Worm (Caenorhabditis elegans): Measurements from ENCODE around the gene hum-5.

hum-5 gene

DNA sequence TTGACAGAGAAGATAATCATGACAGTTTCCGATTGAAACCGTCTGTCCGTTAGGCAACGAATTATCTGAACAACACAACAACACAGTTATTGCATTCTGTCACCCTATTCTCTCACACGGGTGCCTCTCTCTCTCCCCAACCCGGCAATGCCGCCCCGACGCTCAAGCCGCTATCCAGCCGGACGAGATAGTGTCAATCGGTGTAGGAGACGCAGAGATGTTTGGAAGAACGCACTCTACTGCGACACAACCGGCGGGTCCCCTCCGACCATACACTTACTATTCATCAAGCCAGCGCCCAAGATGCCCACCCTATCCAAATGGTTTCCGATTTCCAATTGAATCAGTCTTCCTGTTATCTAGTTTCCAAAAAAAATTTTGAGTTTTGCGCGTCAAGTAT, 26.5 kb downstream of the hum-5 start (continued):
- TF ChIP-seq ref-2 (tag; optimal IDR thresholded peaks at IDR 0.05) (peak; percentile 67), zip-5 (tag; optimal IDR thresholded peaks at IDR 0.05) (no peak), elt-2 (tag; optimal IDR thresholded peaks at IDR 0.05) (no peak), gmeb-2 (tag; optimal IDR thresholded peaks at IDR 0.05) (no peak), sox-2 (GFP tag; IDR thresholded peaks at IDR 0.05) (no peak), ceh-6 (GFP tag; optimal IDR thresholded peaks at IDR 0.05) (peak; percentile 18), ceh-19 (GFP tag; optimal IDR thresholded peaks at IDR 0.05) (no peak), ceh-45 (GFP tag; IDR thresholded peaks at IDR 0.05) (no peak), pag-3 (tag; optimal IDR thresholded peaks at IDR 0.05; ENCODE audit: borderline replicate concordance) (no peak), T23F11.4 (GFP tag; optimal IDR thresholded peaks at IDR 0.05) (no peak), pha-2 (tag; optimal IDR thresholded peaks at IDR 0.05) (no peak)

- TF ChIP-seq fax-1 (tag; optimal IDR thresholded peaks at IDR 0.05): no peak
- peak; percentile 86 for TF ChIP-seq nfya-1 (tag; optimal IDR thresholded peaks at IDR 0.05)
Measured at ce11 chrIII:4009181-4009580, 27.5 kb downstream of the hum-5 start.

ce11 chrIII:4007017-4007416, 29.6 kb downstream of the hum-5 start:
- TF ChIP-seq ceh-48 (tag; optimal IDR thresholded peaks at IDR 0.05): no peak
- no peak for TF ChIP-seq ama-1 (optimal IDR thresholded peaks at IDR 0.05)
- no peak for TF ChIP-seq ceh-34 (tag; optimal IDR thresholded peaks at IDR 0.05)

DNA sequence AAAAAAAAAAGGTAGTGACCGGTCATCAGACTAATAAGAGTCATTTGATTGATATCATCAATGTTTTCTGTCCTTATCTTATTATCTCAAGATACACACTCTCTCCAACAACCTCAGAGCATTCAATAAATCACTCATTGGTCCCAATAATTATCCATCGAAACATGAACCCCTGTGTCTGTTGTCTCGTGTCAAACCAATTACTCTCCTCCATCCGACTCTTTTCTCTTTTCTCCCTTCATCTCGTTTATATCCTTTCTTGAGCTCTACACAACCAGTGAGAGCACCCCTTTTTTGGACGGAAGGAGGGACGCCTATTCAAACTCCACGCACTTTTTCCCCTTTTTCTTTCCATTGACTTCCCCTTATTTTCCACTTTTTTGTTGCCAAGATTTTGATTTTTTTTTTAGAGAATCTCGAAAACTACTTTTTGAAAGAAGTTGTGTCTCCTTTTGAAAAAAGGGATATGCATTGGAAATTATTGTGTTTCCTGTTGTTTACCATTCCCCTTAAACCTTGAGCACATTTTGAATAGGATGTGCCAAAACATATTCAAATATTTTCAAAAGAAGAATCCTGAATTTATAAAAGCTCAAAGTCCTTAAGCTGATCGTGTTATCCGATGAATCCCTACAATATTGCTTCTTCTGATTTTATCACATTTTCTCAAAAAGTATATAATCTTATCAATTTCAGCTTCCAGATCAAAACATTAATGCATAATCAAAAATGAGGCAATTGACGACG, 31.0 kb downstream of the hum-5 start, which contains the start of gene pxd-1:
Gene pxd-1 (plus strand): TSS at position 697 of the 747 bp plus-strand sequence.
- TF ChIP-seq unc-42 (tag; optimal IDR thresholded peaks at IDR 0.05) (peak; percentile 84), unc-55 (GFP tag; optimal IDR thresholded peaks at IDR 0.05) (peak; percentile 48), mec-3 (tag; optimal IDR thresholded peaks at IDR 0.05; ENCODE audit: borderline replicate concordance) (no peak), pha-2 (tag; optimal IDR thresholded peaks at IDR 0.05) (no peak), nfya-1 (tag; optimal IDR thresholded peaks at IDR 0.05) (peak; percentile 34)

DNA sequence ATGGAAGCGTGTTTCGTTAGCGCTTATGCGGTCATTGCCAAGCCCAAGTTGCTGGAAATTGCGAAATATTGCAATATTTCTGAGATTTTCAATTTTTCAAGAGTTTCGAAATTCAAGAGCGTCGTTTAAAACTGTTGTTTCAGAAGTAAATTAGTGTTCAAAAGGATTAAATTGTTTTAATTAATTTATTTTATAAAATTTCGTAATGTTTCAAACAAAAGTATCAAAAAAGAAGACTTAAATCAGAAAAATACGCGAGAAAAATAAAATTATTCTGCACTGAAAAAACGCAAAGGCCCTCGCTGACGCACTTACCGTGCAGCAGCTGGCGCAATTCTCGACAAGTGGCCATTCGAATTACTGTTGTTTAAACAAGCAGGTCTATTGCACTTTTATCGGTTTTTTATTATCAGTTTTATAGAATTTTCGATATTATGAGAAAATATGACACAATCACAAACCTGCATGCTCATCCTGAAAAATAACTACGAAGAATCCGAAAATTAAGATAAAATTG, 32.5 kb downstream of the hum-5 start, which contains the start of gene tif-1A:
Gene tif-1A (minus strand): TSS at position 51 of the 517 bp plus-strand sequence.
- TF ChIP-seq ceh-45 (GFP tag; IDR thresholded peaks at IDR 0.05) (no peak), che-1 (tag; optimal IDR thresholded peaks at IDR 0.05) (peak; percentile 44), tbx-2 (tag; optimal IDR thresholded peaks at IDR 0.05) (peak; percentile 32), elt-2 (tag; optimal IDR thresholded peaks at IDR 0.05) (peak; percentile 88), ref-2 (tag; optimal IDR thresholded peaks at IDR 0.05) (no peak), ceh-30 (tag; optimal IDR thresholded peaks at IDR 0.05) (peak; percentile 46), pat-9 (tag; optimal IDR thresholded peaks at IDR 0.05) (no peak), zip-5 (tag; optimal IDR thresholded peaks at IDR 0.05) (no peak), fkh-10 (GFP tag; optimal IDR thresholded peaks at IDR 0.05) (no peak), pha-4 (tag; optimal IDR thresholded peaks at IDR 0.05) (no peak), rnt-1 (tag; optimal IDR thresholded peaks at IDR 0.05) (no peak), lin-11 (tag; optimal IDR thresholded peaks at IDR 0.05) (no peak), pqm-1 (tag; optimal IDR thresholded peaks at IDR 0.05) (no peak), ceh-19 (GFP tag; optimal IDR thresholded peaks at IDR 0.05) (no peak), K09A11.1 (tag; optimal IDR thresholded peaks at IDR 0.05; ENCODE audit: insufficient read depth) (no peak), ttx-3 (tag; optimal IDR thresholded peaks at IDR 0.05) (no peak), Y22D7AL.16 (tag; optimal IDR thresholded peaks at IDR 0.05) (peak; percentile 25), C38D4.7 (GFP tag; optimal IDR thresholded peaks at IDR 0.05) (peak; percentile 11), pax-1 (tag; optimal IDR thresholded peaks at IDR 0.05) (no peak), ceh-34 (tag; optimal IDR thresholded peaks at IDR 0.05) (peak; percentile 22), ceh-24 (tag; optimal IDR thresholded peaks at IDR 0.05) (no peak), lim-6 (tag; optimal IDR thresholded peaks at IDR 0.05) (no peak), hlh-30 (tag; optimal IDR thresholded peaks at IDR 0.05; ENCODE audit: insufficient read depth) (no peak), tbx-7 (tag; optimal IDR thresholded peaks at IDR 0.05) (no peak), ceh-31 (tag; optimal IDR thresholded peaks at IDR 0.05) (no peak), ceh-6 (GFP tag; optimal IDR thresholded peaks at IDR 0.05) (no peak), hlh-13 (GFP tag; optimal IDR thresholded peaks at IDR 0.05) (no peak), mec-3 (tag; optimal IDR thresholded peaks at IDR 0.05; ENCODE audit: borderline replicate concordance) (no peak), unc-3 (GFP tag; conservative IDR thresholded peaks at IDR 0.05) (no peak), unc-3 (tag; optimal IDR thresholded peaks at IDR 0.05) (no peak), odd-2 (tag; optimal IDR thresholded peaks at IDR 0.05) (no peak)

Data from whole organism, late embryonic.